Worm (Caenorhabditis elegans) whole organism, late embryonic: ENCODE measurements around the gene C54C6.11.

Experiments used
- C08G9.2 ChIP-seq: sonication (generic microtip); optimal IDR thresholded peaks from 2 replicates; lab custom pipeline; 2016; ENCODE audit warnings: mild to moderate bottlenecking, missing genetic modification characterization, moderate library complexity, missing compliant biosample characterization
- C38D4.7 ChIP-seq: fragments of 200-800 bp; sonication (Bioruptor generic); optimal IDR thresholded peaks from 2 replicates; lab custom pipeline; 2018; ENCODE audit warnings: mild to moderate bottlenecking, missing genetic modification characterization, moderate library complexity, missing compliant biosample characterization
- F13H6.1 ChIP-seq: sonication (generic microtip); optimal IDR thresholded peaks from 2 replicates; lab custom pipeline; 2016; ENCODE audit warnings: missing genetic modification characterization, missing compliant biosample characterization
- K02D7.2 ChIP-seq: sonication (generic microtip); optimal IDR thresholded peaks from 2 replicates; lab custom pipeline; 2017; ENCODE audit warnings: mild to moderate bottlenecking, missing genetic modification characterization, missing compliant biosample characterization
- K09A11.1 ChIP-seq: sonication (generic microtip); optimal IDR thresholded peaks from 2 replicates; lab custom pipeline; 2017; ENCODE audit warnings: antibody characterized with exemption, mild to moderate bottlenecking, missing genetic modification characterization, missing compliant biosample characterization; ENCODE audit not compliant: insufficient read depth
- Y22D7AL.16 ChIP-seq: sonication (generic microtip); optimal IDR thresholded peaks from 2 replicates; lab custom pipeline; 2016; ENCODE audit warnings: missing genetic modification characterization, missing compliant biosample characterization
- ceh-14 ChIP-seq: sonication (generic microtip); optimal IDR thresholded peaks from 2 replicates; lab custom pipeline; 2016; ENCODE audit warnings: missing genotype, missing genetic modification characterization, missing compliant biosample characterization
- ceh-18 ChIP-seq: sonication (generic microtip); optimal IDR thresholded peaks from 2 replicates; lab custom pipeline; 2016; ENCODE audit warnings: missing genetic modification characterization, missing compliant biosample characterization
- ceh-19 ChIP-seq: fragments of 200-800 bp; sonication (Bioruptor generic); optimal IDR thresholded peaks from 2 replicates; lab custom pipeline; 2018; ENCODE audit warnings: mild to moderate bottlenecking, missing genetic modification characterization, missing compliant biosample characterization
- ceh-22 ChIP-seq: sonication (generic microtip); optimal IDR thresholded peaks from 2 replicates; lab custom pipeline; 2017; ENCODE audit warnings: missing biosample characterization, missing genetic modification characterization
- ceh-24 ChIP-seq: sonication (generic microtip); optimal IDR thresholded peaks from 2 replicates; lab custom pipeline; 2016; ENCODE audit warnings: mild to moderate bottlenecking, missing genetic modification characterization, missing compliant biosample characterization
- ceh-30 ChIP-seq: fragments of 150-350 bp; optimal IDR thresholded peaks from 2 replicates; lab custom pipeline; 2014; ENCODE audit warnings: missing biosample characterization, missing genetic modification characterization
- ceh-45 ChIP-seq: fragments of 200-800 bp; sonication (Bioruptor generic); IDR thresholded peaks from 2 replicates; pipeline ENCODE4 v1.3.6; 2022; ENCODE audit warnings: missing genetic modification reagents, missing genetic modification characterization, missing compliant biosample characterization
- ceh-48 ChIP-seq: sonication (generic microtip); optimal IDR thresholded peaks from 2 replicates; lab custom pipeline; 2016; ENCODE audit warnings: missing genetic modification characterization, inconsistent platforms, missing compliant biosample characterization
- ceh-6 ChIP-seq: fragments of 200-800 bp; sonication (Bioruptor generic); optimal IDR thresholded peaks from 2 replicates; lab custom pipeline; 2018; ENCODE audit warnings: mild to moderate bottlenecking, missing genetic modification characterization, missing compliant biosample characterization
- dmd-4 ChIP-seq: sonication (generic microtip); optimal IDR thresholded peaks from 2 replicates; lab custom pipeline; 2016; ENCODE audit warnings: borderline replicate concordance, missing genetic modification characterization, missing compliant biosample characterization
- elt-2 ChIP-seq: sonication (generic microtip); optimal IDR thresholded peaks from 2 replicates; lab custom pipeline; 2016; ENCODE audit warnings: missing genetic modification reagents, missing genetic modification characterization, missing compliant biosample characterization
- elt-4 ChIP-seq: sonication (generic microtip); optimal IDR thresholded peaks from 2 replicates; lab custom pipeline; 2016; ENCODE audit warnings: missing genetic modification characterization, missing compliant biosample characterization
- hlh-13 ChIP-seq: fragments of 200-800 bp; sonication (Bioruptor generic); optimal IDR thresholded peaks from 2 replicates; lab custom pipeline; 2018; ENCODE audit warnings: mild to moderate bottlenecking, missing genetic modification characterization, missing compliant biosample characterization
- hlh-15 ChIP-seq: sonication (generic microtip); optimal IDR thresholded peaks from 2 replicates; lab custom pipeline; 2016; ENCODE audit warnings: missing genetic modification characterization, missing compliant biosample characterization
- hlh-6 ChIP-seq: sonication (generic microtip); optimal IDR thresholded peaks from 2 replicates; lab custom pipeline; 2016; ENCODE audit warnings: missing genotype, missing genetic modification characterization, missing compliant biosample characterization
- hlh-8 ChIP-seq: sonication (generic microtip); optimal IDR thresholded peaks from 2 replicates; lab custom pipeline; 2016; ENCODE audit warnings: missing genotype, missing genetic modification characterization, missing compliant biosample characterization
- lim-6 ChIP-seq: sonication (generic microtip); optimal IDR thresholded peaks from 2 replicates; lab custom pipeline; 2016; ENCODE audit warnings: missing genetic modification characterization, missing compliant biosample characterization
- lin-11 ChIP-seq: fragments of 200-800 bp; sonication (Bioruptor generic); optimal IDR thresholded peaks from 2 replicates; lab custom pipeline; 2018; ENCODE audit warnings: mild to moderate bottlenecking, missing genetic modification characterization, missing compliant biosample characterization
- mec-3 ChIP-seq: sonication (generic microtip); optimal IDR thresholded peaks from 2 replicates; lab custom pipeline; 2016; ENCODE audit warnings: borderline replicate concordance, missing genetic modification characterization, missing compliant biosample characterization
- nfya-1 ChIP-seq: sonication (generic microtip); optimal IDR thresholded peaks from 2 replicates; lab custom pipeline; 2017; ENCODE audit warnings: missing genetic modification characterization, mild to moderate bottlenecking, missing compliant biosample characterization, antibody characterized with exemption, moderate library complexity
- nhr-232 ChIP-seq: sonication (generic microtip); optimal IDR thresholded peaks from 2 replicates; lab custom pipeline; 2016; ENCODE audit warnings: missing genetic modification characterization, missing compliant biosample characterization
- pag-3 ChIP-seq: sonication (generic microtip); optimal IDR thresholded peaks from 2 replicates; lab custom pipeline; 2016; ENCODE audit warnings: missing compliant biosample characterization, missing genetic modification characterization, borderline replicate concordance
- pax-1 ChIP-seq: fragments of 150-350 bp; optimal IDR thresholded peaks from 2 replicates; lab custom pipeline; 2014; ENCODE audit warnings: missing biosample characterization, missing genetic modification characterization
- pha-2 ChIP-seq: sonication (generic microtip); optimal IDR thresholded peaks from 2 replicates; lab custom pipeline; 2017; ENCODE audit warnings: mild to moderate bottlenecking, missing genetic modification characterization, missing compliant biosample characterization
- pha-4 ChIP-seq: fragments of 150-350 bp; optimal IDR thresholded peaks from 2 replicates; lab custom pipeline; 2018; ENCODE audit warnings: missing biosample characterization, missing genetic modification reagents, missing genetic modification characterization
- pqm-1 ChIP-seq: sonication (generic microtip); optimal IDR thresholded peaks from 2 replicates; lab custom pipeline; 2016; ENCODE audit warnings: missing genetic modification characterization, missing compliant biosample characterization
- rnt-1 ChIP-seq: sonication (generic microtip); optimal IDR thresholded peaks from 2 replicates; lab custom pipeline; 2016; ENCODE audit warnings: missing genetic modification characterization, missing compliant biosample characterization
- sdc-2 ChIP-seq: sonication (generic microtip); optimal IDR thresholded peaks from 2 replicates; lab custom pipeline; 2016; ENCODE audit warnings: missing genotype, missing genetic modification characterization, missing compliant biosample characterization
- sox-2 ChIP-seq: fragments of 200-800 bp; sonication (Bioruptor generic); IDR thresholded peaks from 2 replicates; pipeline ENCODE4 v1.3.6; 2022; ENCODE audit warnings: missing genetic modification reagents, missing genetic modification characterization, missing compliant biosample characterization
- sox-4 ChIP-seq: sonication (generic microtip); optimal IDR thresholded peaks from 2 replicates; lab custom pipeline; 2017; ENCODE audit warnings: mild to moderate bottlenecking, missing genetic modification characterization, inconsistent platforms, missing compliant biosample characterization
- syd-9 ChIP-seq: sonication (generic microtip); optimal IDR thresholded peaks from 2 replicates; lab custom pipeline; 2016; ENCODE audit warnings: mild to moderate bottlenecking, missing genetic modification characterization, moderate library complexity, missing compliant biosample characterization
- tbx-2 ChIP-seq: sonication (generic microtip); optimal IDR thresholded peaks from 2 replicates; lab custom pipeline; 2016; ENCODE audit warnings: missing genetic modification characterization, missing compliant biosample characterization
- tbx-7 ChIP-seq: sonication (generic microtip); optimal IDR thresholded peaks from 2 replicates; lab custom pipeline; 2016; ENCODE audit warnings: missing genotype, missing genetic modification characterization, missing compliant biosample characterization
- unc-3 ChIP-seq, 2 experiments: fragments of 200-800 bp in 1 of 2; sonication (Bioruptor generic) in 1 of 2; sonication (generic microtip) in 1 of 2; conservative IDR thresholded peaks in 1 of 2; optimal IDR thresholded peaks in 1 of 2; 2 replicates each; pipeline versions ENCODE4 v1.3.6 to Lab custom; 2016 to 2022; ENCODE audit warnings: missing compliant biosample characterization in 2 of 2, missing genetic modification characterization in 2 of 2, missing genetic modification reagents in 1 of 2
- unc-42 ChIP-seq: sonication (generic microtip); optimal IDR thresholded peaks from 2 replicates; lab custom pipeline; 2016; ENCODE audit warnings: missing genotype, missing genetic modification characterization, missing compliant biosample characterization
- unc-86 ChIP-seq: sonication (generic microtip); optimal IDR thresholded peaks from 2 replicates; lab custom pipeline; 2016; ENCODE audit warnings: missing genetic modification characterization, missing compliant biosample characterization
- zip-5 ChIP-seq: sonication (generic microtip); optimal IDR thresholded peaks from 2 replicates; lab custom pipeline; 2016; ENCODE audit warnings: missing genetic modification characterization, missing compliant biosample characterization
- ztf-16 ChIP-seq: sonication (generic microtip); optimal IDR thresholded peaks from 2 replicates; lab custom pipeline; 2017; ENCODE audit warnings: missing genetic modification characterization, missing compliant biosample characterization

C54C6.11 gene

ce11 chrIII:3505051-3505548, 43.0 kb upstream of the C54C6.11 start, which contains the start of gene lias-1 (continued):
- no peak for TF ChIP-seq lin-11 (tag; lab: Kevin White, UChicago)
- no peak for TF ChIP-seq ceh-45 (GFP tag; lab: Robert Waterston, UW)
- no peak for TF ChIP-seq K02D7.2 (tag; lab: Kevin White, UChicago)
- TF ChIP-seq pax-1, result peak; percentile 67
- TF ChIP-seq hlh-8 (tag; lab: Kevin White, UChicago), result no peak
- TF ChIP-seq ceh-6 (GFP tag; lab: Kevin White, UChicago), result no peak
- TF ChIP-seq ceh-24 (tag; lab: Kevin White, UChicago), result peak; percentile 38
- no peak for TF ChIP-seq Y22D7AL.16
- TF ChIP-seq zip-5, result no peak
- TF ChIP-seq C38D4.7, result no peak
- TF ChIP-seq hlh-6 (tag; lab: Kevin White, UChicago), result no peak
- no peak for TF ChIP-seq pha-2 (tag; lab: Kevin White, UChicago)
- TF ChIP-seq pqm-1, result peak; percentile 21
- TF ChIP-seq hlh-13 (GFP tag; lab: Kevin White, UChicago), result no peak
- TF ChIP-seq tbx-7, result no peak
- TF ChIP-seq syd-9 (tag; lab: Kevin White, UChicago), result no peak
- no peak for TF ChIP-seq sdc-2 (tag; lab: Kevin White, UChicago)
- TF ChIP-seq unc-3 (GFP tag; conservative IDR thresholded peaks at IDR 0.05; lab: Robert Waterston, UW), result 0 out of 2 replicates have a peak, but pooled peaks have one; percentile 10
- no peak for TF ChIP-seq unc-3 (tag; optimal IDR thresholded peaks at IDR 0.05; lab: Kevin White, UChicago)
- TF ChIP-seq tbx-2, result peak; percentile 75
- TF ChIP-seq elt-4 (tag; lab: Kevin White, UChicago), result no peak
- TF ChIP-seq nfya-1 (tag; lab: Kevin White, UChicago), result peak; percentile 86
- TF ChIP-seq ceh-18 (tag; lab: Kevin White, UChicago), result peak; percentile 67
- TF ChIP-seq mec-3 (tag; lab: Kevin White, UChicago), result no peak
- no peak for TF ChIP-seq pag-3 (tag; lab: Kevin White, UChicago)
- peak; percentile 3 for TF ChIP-seq rnt-1 (tag; lab: Kevin White, UChicago)
- TF ChIP-seq sox-2 (GFP tag; lab: Robert Waterston, UW), result no peak
- TF ChIP-seq ceh-14 (tag; lab: Kevin White, UChicago), result peak; percentile 32
- peak; percentile 52 for TF ChIP-seq ztf-16 (tag; lab: Kevin White, UChicago)
- TF ChIP-seq dmd-4 (tag; lab: Kevin White, UChicago), result no peak
- no peak for TF ChIP-seq pha-4 (tag; lab: Kevin White, UChicago)
- TF ChIP-seq C08G9.2 (tag; lab: Kevin White, UChicago), result no peak
- TF ChIP-seq K09A11.1 (tag; lab: Kevin White, UChicago), result no peak
- no peak for TF ChIP-seq F13H6.1 (tag; lab: Kevin White, UChicago)
- no peak for TF ChIP-seq ceh-22 (tag; lab: Kevin White, UChicago)

- TF ChIP-seq unc-42 (tag; lab: Kevin White, UChicago) (peak; percentile 35), ceh-19 (GFP tag; lab: Kevin White, UChicago) (no peak), elt-2 (tag; lab: Kevin White, UChicago) (no peak), elt-4 (tag; lab: Kevin White, UChicago) (no peak)
These were observed 38.2 kb upstream of the C54C6.11 start, which contains the start of the genes M01F1.4 and mrpl-35 for ce11 chrIII:3509908-3510307. Gene M01F1.4 (minus strand): TSS chrIII:3510033. Gene mrpl-35 (plus strand): TSS chrIII:3510237.

ce11 chrIII:3511808-3512207, 36.3 kb upstream of the C54C6.11 start:
- TF ChIP-seq sox-4 (tag; lab: Kevin White, UChicago) (no peak), hlh-15 (no peak), lim-6 (tag; lab: Kevin White, UChicago) (no peak), pha-4 (tag; lab: Kevin White, UChicago) (no peak), zip-5 (no peak), ceh-48 (tag; lab: Kevin White, UChicago) (no peak), unc-86 (tag; lab: Kevin White, UChicago) (no peak), lin-11 (tag; lab: Kevin White, UChicago) (no peak), C08G9.2 (tag; lab: Kevin White, UChicago) (no peak), syd-9 (tag; lab: Kevin White, UChicago) (no peak), nfya-1 (tag; lab: Kevin White, UChicago) (no peak), ceh-30 (tag; lab: Kevin White, UChicago) (no peak), nhr-232 (tag; lab: Kevin White, UChicago) (no peak)
- TF ChIP-seq, all 69 proteins: peak for 0
